Worm (Caenorhabditis elegans) whole organism, dauer: ENCODE measurements around the gene C34C12.1.

Experiments used
- unc-62 ChIP-seq: sonication (generic microtip); optimal IDR thresholded peaks from 2 replicates; lab custom pipeline; 2017; ENCODE audit warnings: missing biosample characterization, missing genetic modification reagents, missing genetic modification characterization

Gene C34C12.1

ce11 chrIII:3480236-3480635, 26.1 kb downstream of the C34C12.1 start:
- TF ChIP-seq unc-62 (GFP tag; lab: Kevin White, UChicago) = no peak

DNA sequence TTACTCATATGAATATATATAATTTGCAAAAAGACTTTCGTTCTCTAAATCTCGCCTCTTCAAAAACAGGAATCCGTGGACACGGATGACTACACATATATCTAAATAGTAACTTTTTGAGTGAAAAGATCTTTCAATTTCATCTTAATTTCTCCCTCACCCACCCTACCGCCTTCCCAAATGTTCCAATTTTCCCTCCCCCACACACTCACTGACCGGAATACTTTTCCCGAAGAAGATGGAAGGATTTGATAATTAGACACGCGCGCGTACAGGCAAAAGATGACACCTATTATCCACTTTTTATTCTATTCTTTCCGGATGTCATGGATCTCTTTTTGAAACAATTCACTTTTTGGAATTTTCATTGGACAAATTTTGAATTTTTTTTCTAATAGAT, 26.8 kb downstream of the C34C12.1 start:
- no peak for TF ChIP-seq unc-62 (GFP tag; lab: Kevin White, UChicago)

ce11 chrIII:3482291-3482690, 28.1 kb downstream of the C34C12.1 start, which contains the start of gene C34C12.6:
Gene C34C12.6, plus strand, starts transcription at chrIII:3482591.
- TF ChIP-seq unc-62 (GFP tag; lab: Kevin White, UChicago) = no peak

- no peak for TF ChIP-seq unc-62 (GFP tag; lab: Kevin White, UChicago)
These were observed 30.9 kb downstream of the C34C12.1 start for ce11 chrIII:3484995-3485394.

- no peak for TF ChIP-seq unc-62 (GFP tag; lab: Kevin White, UChicago)
These were observed 31.9 kb downstream of the C34C12.1 start for ce11 chrIII:3486055-3486454.

DNA sequence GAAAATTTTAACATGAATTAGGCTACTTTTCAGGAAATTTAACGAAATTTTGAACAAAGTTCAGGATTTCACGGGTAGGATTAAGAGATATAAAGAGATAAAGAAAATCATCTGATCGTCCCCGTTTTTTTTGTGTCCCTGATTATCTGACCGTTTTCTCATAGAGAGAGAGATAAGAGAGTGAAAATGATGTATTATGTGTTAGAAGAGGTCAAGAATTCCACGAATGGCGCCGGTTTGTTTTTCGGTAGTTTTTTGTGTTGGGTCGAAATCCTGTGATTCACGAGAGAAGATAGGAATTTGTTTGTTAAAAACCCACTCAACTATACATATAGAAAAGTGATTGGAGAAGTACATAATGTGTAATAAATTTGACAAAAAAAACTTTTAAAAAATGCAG, 33.0 kb downstream of the C34C12.1 start:
- no peak for TF ChIP-seq unc-62 (GFP tag; lab: Kevin White, UChicago)

DNA sequence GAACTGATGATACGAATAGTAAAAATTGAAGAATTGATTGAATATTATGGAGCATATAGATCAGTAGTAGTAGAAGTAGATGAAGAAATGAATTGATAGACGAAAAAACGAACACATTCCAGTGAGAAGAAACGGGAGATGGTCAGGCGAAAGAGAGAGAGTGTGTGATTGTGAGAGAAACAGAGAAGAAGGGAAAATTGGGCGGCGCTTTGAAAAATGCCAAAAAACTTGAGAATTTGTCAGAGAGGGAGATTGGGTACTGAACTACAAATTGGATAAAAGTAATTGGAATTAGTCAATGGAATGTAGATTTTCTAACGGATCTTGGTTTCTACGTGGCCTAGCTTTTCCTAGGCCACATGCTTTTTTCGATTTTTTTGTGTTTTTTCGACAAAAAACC, 34.1 kb downstream of the C34C12.1 start, which contains the start of gene C34C12.7:
TSS of gene C34C12.7 (minus strand) at position 118 of the 400 bp plus-strand sequence.
- no peak for TF ChIP-seq unc-62 (GFP tag; lab: Kevin White, UChicago)

DNA sequence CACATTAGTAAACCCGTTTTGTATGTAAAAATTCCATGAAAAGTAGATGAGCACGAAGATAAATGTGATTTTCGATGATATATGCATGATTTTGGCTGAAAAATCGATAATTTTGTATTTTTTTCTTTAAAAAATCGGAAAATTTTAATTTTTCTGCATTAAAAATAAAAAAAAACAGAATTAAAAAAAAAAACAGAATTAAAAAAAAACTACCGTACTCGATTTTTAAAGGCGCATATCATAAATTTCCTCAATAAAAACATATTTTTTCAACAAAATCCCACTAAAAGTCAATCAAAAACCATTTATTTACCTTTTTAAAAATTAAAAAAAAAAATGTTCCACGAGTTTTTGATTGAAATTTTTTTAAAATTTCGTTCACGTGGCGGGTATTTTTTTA, 39.0 kb downstream of the C34C12.1 start, which contains the start of gene gly-14:
TSS of gene gly-14 (minus strand) at position 101 of the 400 bp plus-strand sequence.
- no peak for TF ChIP-seq unc-62 (GFP tag; lab: Kevin White, UChicago)

ce11 chrIII:3498957-3499356, 44.8 kb downstream of the C34C12.1 start, which contains the start of gene M01F1.9:
Gene M01F1.9, minus strand, starts transcription at chrIII:3499057.
- TF ChIP-seq unc-62 (GFP tag; lab: Kevin White, UChicago) = no peak

DNA sequence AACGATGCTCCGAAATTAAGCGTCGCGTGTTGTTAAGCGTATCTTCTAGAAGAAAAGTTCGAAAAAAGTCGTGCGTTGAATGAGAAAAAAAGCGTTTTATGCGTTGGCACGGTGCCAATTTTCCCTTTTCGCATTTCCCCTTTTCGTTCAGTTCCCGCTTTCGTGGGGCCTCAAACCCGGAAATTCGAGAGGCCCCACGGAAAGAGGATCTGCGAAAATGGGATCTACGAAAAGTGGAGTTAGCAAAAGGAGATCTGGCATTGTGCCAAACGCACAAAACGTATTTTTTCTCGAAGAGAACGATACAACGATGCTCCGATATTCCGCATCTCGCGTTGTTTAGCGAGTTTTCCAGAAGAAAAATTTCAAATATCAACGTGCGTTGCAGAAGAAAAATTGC, 45.7 kb downstream of the C34C12.1 start:
- no peak for TF ChIP-seq unc-62 (GFP tag; lab: Kevin White, UChicago)

DNA sequence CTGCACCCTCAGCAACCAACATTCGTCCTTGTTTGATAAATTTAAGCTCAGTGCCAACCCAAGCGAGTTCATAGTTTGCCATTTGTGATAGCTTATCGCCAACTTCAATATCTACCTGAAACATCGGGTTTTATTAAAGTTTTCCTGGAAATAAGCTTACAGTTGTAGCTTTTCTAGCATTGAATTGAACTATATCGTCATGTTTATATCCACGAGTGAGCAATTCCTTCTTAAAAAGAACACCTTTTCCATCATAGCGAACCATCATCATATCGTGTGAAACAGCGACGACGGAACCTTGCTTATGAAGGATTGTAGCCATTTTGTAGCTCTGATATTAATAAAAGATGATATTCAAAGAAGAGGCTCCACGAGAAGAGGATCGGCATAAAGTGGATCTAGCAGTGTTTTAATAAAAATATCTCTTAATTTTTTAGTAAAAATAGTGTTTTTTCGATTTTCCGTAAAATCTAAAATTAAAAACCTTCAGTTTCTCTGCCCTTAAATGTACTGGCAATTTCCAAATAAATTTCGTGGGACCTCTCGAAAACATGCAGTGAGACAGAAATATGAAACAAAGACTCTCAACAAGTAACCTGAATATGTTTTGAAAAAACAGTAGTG, 48.2 kb downstream of the C34C12.1 start, which contains the start of gene M01F1.8:
TSS of gene M01F1.8 (minus strand) at position 335 of the 624 bp plus-strand sequence.
- no peak for TF ChIP-seq unc-62 (GFP tag; lab: Kevin White, UChicago)

DNA sequence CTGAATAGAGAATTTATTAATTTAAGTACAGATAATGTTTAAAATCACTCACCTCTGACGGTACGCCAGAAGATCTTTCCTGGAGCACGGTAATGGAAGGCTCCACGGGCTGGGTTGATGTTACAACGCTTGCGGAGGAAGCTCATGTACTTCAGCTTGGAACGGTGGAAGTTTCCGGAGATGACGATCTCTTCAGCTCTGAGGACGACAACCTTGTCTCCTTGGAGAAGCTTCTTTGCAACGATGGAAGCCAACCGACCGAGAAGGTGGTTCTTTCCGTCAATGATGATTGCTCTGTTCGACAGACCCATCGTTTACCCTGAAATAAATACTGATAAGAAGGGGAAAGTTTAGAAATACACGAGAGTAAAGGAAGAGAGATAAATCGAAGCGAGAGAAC, 49.1 kb downstream of the C34C12.1 start, which contains the start of gene rpl-16:
TSS of gene rpl-16 (minus strand) at position 319 of the 400 bp plus-strand sequence.
- no peak for TF ChIP-seq unc-62 (GFP tag; lab: Kevin White, UChicago)

DNA sequence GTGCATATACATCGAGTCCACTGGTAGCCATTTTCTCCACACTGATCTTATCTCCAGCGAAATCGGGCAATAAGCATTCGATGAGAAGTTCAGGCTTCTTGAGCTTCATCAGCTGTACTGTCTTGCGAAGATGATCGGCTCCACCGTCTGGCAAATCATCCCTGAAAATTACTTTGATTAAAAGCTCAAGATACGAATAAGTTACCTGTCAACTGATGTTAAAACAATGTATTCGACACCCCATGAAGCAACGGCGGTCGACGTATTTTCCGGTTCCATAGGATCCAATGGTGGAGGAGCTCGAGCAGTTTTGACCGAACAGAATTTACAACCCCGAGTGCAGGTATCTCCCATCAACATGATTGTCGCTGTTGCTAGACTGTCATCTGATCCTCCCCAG, 50.1 kb downstream of the C34C12.1 start:
- TF ChIP-seq unc-62 (GFP tag; lab: Kevin White, UChicago) = no peak

DNA sequence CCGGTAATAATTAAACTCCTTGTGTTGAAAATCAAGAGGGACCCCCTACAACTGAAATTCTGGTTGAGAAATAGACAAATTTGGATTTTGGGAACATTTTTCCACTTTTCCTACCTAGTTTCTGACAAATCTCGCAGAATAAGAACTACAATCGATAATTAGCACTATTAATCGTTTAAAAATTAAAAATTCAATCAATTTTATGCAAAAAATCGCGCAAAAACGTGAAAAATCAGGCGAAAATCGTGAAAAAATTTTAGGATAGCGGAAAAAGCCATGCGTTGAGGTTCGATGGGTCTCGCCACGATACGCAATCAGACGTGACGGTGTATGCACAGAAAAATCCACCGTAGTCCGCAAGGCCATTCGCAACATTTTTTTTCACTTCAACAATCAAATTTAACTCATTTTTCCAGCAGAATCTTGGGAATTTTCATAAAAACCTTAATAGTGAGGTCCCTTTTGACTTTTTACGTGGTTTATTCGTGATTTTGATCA, 51.0 kb downstream of the C34C12.1 start, which contains the start of gene lias-1:
TSS of gene lias-1 (minus strand) at position 51 of the 498 bp plus-strand sequence.
- no peak for TF ChIP-seq unc-62 (GFP tag; lab: Kevin White, UChicago)
